Worm (Caenorhabditis elegans) whole organism, L4 larva: ENCODE data around the gene klp-13.

ENCODE experiments used
- D1046.2 ChIP-seq: fragments of 200-800 bp; sonication (Bioruptor generic); IDR thresholded peaks from 2 replicates; pipeline ENCODE4 v1.3.6; 2022; ENCODE audit warnings: missing genetic modification characterization, missing compliant biosample characterization
- F26F4.8 ChIP-seq: fragments of 200-800 bp; sonication (Bioruptor generic); conservative IDR thresholded peaks from 2 replicates; pipeline ENCODE4 v1.3.6; 2022; ENCODE audit warnings: missing genetic modification characterization, missing compliant biosample characterization
- F37D6.2 ChIP-seq: sonication (generic microtip); optimal IDR thresholded peaks from 2 replicates; lab custom pipeline; 2016; ENCODE audit warnings: mild to moderate bottlenecking, missing genetic modification characterization, missing compliant biosample characterization
- F44E2.7 ChIP-seq: fragments of 200-800 bp; sonication (Bioruptor generic); IDR thresholded peaks from 2 replicates; pipeline ENCODE4 v2.1.2; 2022; ENCODE audit warnings: missing genetic modification characterization, missing compliant biosample characterization
- T26A8.4 ChIP-seq: fragments of 200-800 bp; sonication (Bioruptor generic); IDR thresholded peaks from 2 replicates; pipeline ENCODE4 v1.3.6; 2022; ENCODE audit warnings: missing genetic modification characterization, missing compliant biosample characterization
- arid-1 ChIP-seq: fragments of 200-800 bp; sonication (Bioruptor generic); conservative IDR thresholded peaks from 2 replicates; pipeline ENCODE4 v1.3.6; 2022; ENCODE audit warnings: missing genetic modification reagents, missing genetic modification characterization, missing compliant biosample characterization
- ceh-28 ChIP-seq: fragments of 150-350 bp; optimal IDR thresholded peaks from 2 replicates; lab custom pipeline; 2014; ENCODE audit warnings: missing biosample characterization, missing genetic modification reagents, missing genetic modification characterization
- ceh-32 ChIP-seq: sonication (generic microtip); optimal IDR thresholded peaks from 2 replicates; lab custom pipeline; 2016; ENCODE audit warnings: mild to moderate bottlenecking, missing genetic modification characterization, missing compliant biosample characterization; ENCODE audit not compliant: poor library complexity
- ceh-82 ChIP-seq: sonication (generic microtip); optimal IDR thresholded peaks from 2 replicates; lab custom pipeline; 2017; ENCODE audit warnings: missing biosample characterization, missing genetic modification characterization
- ces-1 ChIP-seq: fragments of 150-350 bp; sonication (generic microtip); optimal IDR thresholded peaks from 4 replicates; lab custom pipeline; 2014; ENCODE audit warnings: missing biosample characterization, missing genetic modification reagents, missing genetic modification characterization
- daf-12 ChIP-seq: fragments of 150-350 bp; optimal IDR thresholded peaks from 2 replicates; lab custom pipeline; 2014; ENCODE audit warnings: missing biosample characterization, missing genetic modification reagents, missing genetic modification characterization
- daf-16 ChIP-seq, 3 experiments: sonication (generic microtip); optimal IDR thresholded peaks; 2 replicates each; lab custom pipeline; 2016 to 2017; ENCODE audit warnings: missing genetic modification characterization in 3 of 3, missing genetic modification reagents in 3 of 3, mild to moderate bottlenecking in 2 of 3, missing compliant biosample characterization in 2 of 3, missing biosample characterization in 1 of 3, moderate library complexity in 1 of 3
- daf-8 ChIP-seq: fragments of 200-800 bp; sonication (Bioruptor generic); IDR thresholded peaks from 2 replicates; pipeline ENCODE4 v1.3.6; 2022; ENCODE audit warnings: missing genetic modification characterization, missing compliant biosample characterization
- dmd-9 ChIP-seq: fragments of 200-800 bp; sonication (Bioruptor generic); IDR thresholded peaks from 2 replicates; pipeline ENCODE4 v1.3.6; 2022; ENCODE audit warnings: missing genetic modification reagents, missing genetic modification characterization, missing compliant biosample characterization
- dpl-1 ChIP-seq: fragments of 150-350 bp; optimal IDR thresholded peaks from 2 replicates; lab custom pipeline; 2014; ENCODE audit warnings: missing biosample characterization, missing genetic modification reagents, missing genetic modification characterization
- duxl-1 ChIP-seq: sonication (generic microtip); optimal IDR thresholded peaks from 2 replicates; lab custom pipeline; 2016; ENCODE audit warnings: mild to moderate bottlenecking, missing genetic modification characterization, moderate library complexity, missing compliant biosample characterization; ENCODE audit not compliant: poor library complexity
- dve-1 ChIP-seq: sonication (generic microtip); optimal IDR thresholded peaks from 2 replicates; lab custom pipeline; 2017; ENCODE audit warnings: antibody characterized with exemption, mild to moderate bottlenecking, missing genetic modification characterization, missing compliant biosample characterization; ENCODE audit not compliant: insufficient read depth
- egl-27 ChIP-seq: sonication (generic microtip); optimal IDR thresholded peaks from 3 replicates; lab custom pipeline; 2017; ENCODE audit warnings: missing biosample characterization, missing genetic modification reagents, missing genetic modification characterization
- egl-43 ChIP-seq: fragments of 200-800 bp; sonication (Bioruptor generic); IDR thresholded peaks from 2 replicates; pipeline ENCODE4 v1.3.6; 2022; ENCODE audit warnings: missing genetic modification reagents, missing genetic modification characterization, missing compliant biosample characterization
- hlh-11 ChIP-seq: fragments of 200-800 bp; sonication (Bioruptor generic); optimal IDR thresholded peaks from 2 replicates; lab custom pipeline; 2018; ENCODE audit warnings: mild to moderate bottlenecking, missing genetic modification characterization, missing compliant biosample characterization
- hlh-30 ChIP-seq: sonication (generic microtip); optimal IDR thresholded peaks from 2 replicates; lab custom pipeline; 2017; ENCODE audit warnings: antibody characterized with exemption, mild to moderate bottlenecking, missing genetic modification characterization, missing compliant biosample characterization; ENCODE audit not compliant: insufficient read depth
- lim-7 ChIP-seq: fragments of 200-800 bp; sonication (Bioruptor generic); IDR thresholded peaks from 2 replicates; pipeline ENCODE4 v1.3.6; 2022; ENCODE audit warnings: missing genetic modification characterization, missing compliant biosample characterization
- lin-1 ChIP-seq: fragments of 200-800 bp; sonication (Bioruptor generic); IDR thresholded peaks from 2 replicates; pipeline ENCODE4 v1.3.6; 2022; ENCODE audit warnings: missing genetic modification reagents, missing genetic modification characterization, missing compliant biosample characterization
- lin-15B ChIP-seq: fragments of 150-350 bp; sonication (generic microtip); optimal IDR thresholded peaks from 3 replicates; lab custom pipeline; 2014; ENCODE audit warnings: missing biosample characterization, missing genetic modification characterization
- madf-5 ChIP-seq, 2 experiments: fragments of 200-800 bp; sonication (Bioruptor generic); IDR thresholded peaks; 2 replicates each; pipeline ENCODE4 v1.3.6; 2022; ENCODE audit warnings: missing compliant biosample characterization in 2 of 2, missing genetic modification characterization in 2 of 2
- madf-9 ChIP-seq: fragments of 200-800 bp; sonication (Bioruptor generic); conservative IDR thresholded peaks from 2 replicates; pipeline ENCODE4 v1.3.6; 2022; ENCODE audit warnings: missing genetic modification reagents, missing genetic modification characterization, missing compliant biosample characterization
- mdl-1 ChIP-seq, 2 experiments: fragments of 150-350 bp in 1 of 2; sonication (generic microtip) in 1 of 2; optimal IDR thresholded peaks; 2 replicates each; lab custom pipeline; 2014 to 2017; ENCODE audit warnings: missing biosample characterization in 2 of 2, missing genetic modification characterization in 2 of 2
- mes-2 ChIP-seq: sonication (generic microtip); optimal IDR thresholded peaks from 2 replicates; lab custom pipeline; 2016; ENCODE audit warnings: missing genotype, mild to moderate bottlenecking, missing genetic modification characterization, missing compliant biosample characterization; ENCODE audit not compliant: poor library complexity, severe bottlenecking
- mxl-3 ChIP-seq: fragments of 200-800 bp; sonication (Bioruptor generic); optimal IDR thresholded peaks from 2 replicates; lab custom pipeline; 2018; ENCODE audit warnings: mild to moderate bottlenecking, missing genetic modification characterization, missing compliant biosample characterization
- nhr-111 ChIP-seq: fragments of 200-800 bp; sonication (Bioruptor generic); optimal IDR thresholded peaks from 2 replicates; lab custom pipeline; 2018; ENCODE audit warnings: mild to moderate bottlenecking, missing genetic modification characterization, missing compliant biosample characterization
- nhr-41 ChIP-seq: fragments of 200-800 bp; sonication (Bioruptor generic); IDR thresholded peaks from 2 replicates; pipeline ENCODE4 v1.3.6; 2022; ENCODE audit warnings: missing genetic modification reagents, missing genetic modification characterization, missing compliant biosample characterization
- nhr-42 ChIP-seq: fragments of 200-800 bp; sonication (Bioruptor generic); IDR thresholded peaks from 2 replicates; pipeline ENCODE4 v1.3.6; 2022; ENCODE audit warnings: missing genetic modification characterization, missing compliant biosample characterization
- nhr-6 ChIP-seq: fragments of 150-350 bp; optimal IDR thresholded peaks from 2 replicates; lab custom pipeline; 2014; ENCODE audit warnings: missing biosample characterization, missing genetic modification characterization
- nhr-77 ChIP-seq: fragments of 150-350 bp; optimal IDR thresholded peaks from 2 replicates; lab custom pipeline; 2014; ENCODE audit warnings: missing biosample characterization, missing genetic modification characterization
- php-3 ChIP-seq: fragments of 200-800 bp; sonication (Bioruptor generic); IDR thresholded peaks from 2 replicates; pipeline ENCODE4 v1.3.6; 2022; ENCODE audit warnings: missing genetic modification reagents, missing genetic modification characterization, missing compliant biosample characterization
- rbr-2 ChIP-seq: sonication (generic microtip); optimal IDR thresholded peaks from 2 replicates; lab custom pipeline; 2016; ENCODE audit warnings: missing genotype, missing genetic modification characterization, missing compliant biosample characterization
- snpc-1.2 ChIP-seq: fragments of 200-800 bp; sonication (Bioruptor generic); IDR thresholded peaks from 2 replicates; pipeline ENCODE4 v1.3.6; 2022; ENCODE audit warnings: missing genetic modification reagents, missing genetic modification characterization, missing compliant biosample characterization
- snpc-4 ChIP-seq: fragments of 150-350 bp; optimal IDR thresholded peaks from 2 replicates; lab custom pipeline; 2014; ENCODE audit warnings: missing biosample characterization, missing genetic modification characterization
- tra-1 ChIP-seq: fragments of 200-800 bp; sonication (Bioruptor generic); IDR thresholded peaks from 2 replicates; pipeline ENCODE4 v1.3.6; 2022; ENCODE audit warnings: missing genetic modification reagents, missing genetic modification characterization, missing compliant biosample characterization
- unc-130 ChIP-seq: sonication (generic microtip); optimal IDR thresholded peaks from 2 replicates; lab custom pipeline; 2016; ENCODE audit warnings: missing genetic modification reagents, missing genetic modification characterization, missing compliant biosample characterization
- unc-62 ChIP-seq, 3 experiments: fragments of 150-350 bp in 1 of 3; sonication (generic microtip); optimal IDR thresholded peaks in 2 of 3; peaks in 1 of 3; 1 replicate in 1 of 3; 2 replicates in 2 of 3; lab custom pipeline; 2014 to 2017; ENCODE audit warnings: missing biosample characterization in 3 of 3, missing genetic modification characterization in 3 of 3, missing genetic modification reagents in 3 of 3, missing genotype in 1 of 3
- vab-7 ChIP-seq: fragments of 200-800 bp; sonication (Bioruptor generic); IDR thresholded peaks from 2 replicates; pipeline ENCODE4 v1.3.6; 2022; ENCODE audit warnings: missing genetic modification reagents, missing genetic modification characterization, missing compliant biosample characterization
- zip-11 ChIP-seq: fragments of 200-800 bp; sonication (Bioruptor generic); IDR thresholded peaks from 2 replicates; pipeline ENCODE4 v1.3.6; 2022; ENCODE audit warnings: missing genetic modification characterization, missing compliant biosample characterization

Gene klp-13

DNA sequence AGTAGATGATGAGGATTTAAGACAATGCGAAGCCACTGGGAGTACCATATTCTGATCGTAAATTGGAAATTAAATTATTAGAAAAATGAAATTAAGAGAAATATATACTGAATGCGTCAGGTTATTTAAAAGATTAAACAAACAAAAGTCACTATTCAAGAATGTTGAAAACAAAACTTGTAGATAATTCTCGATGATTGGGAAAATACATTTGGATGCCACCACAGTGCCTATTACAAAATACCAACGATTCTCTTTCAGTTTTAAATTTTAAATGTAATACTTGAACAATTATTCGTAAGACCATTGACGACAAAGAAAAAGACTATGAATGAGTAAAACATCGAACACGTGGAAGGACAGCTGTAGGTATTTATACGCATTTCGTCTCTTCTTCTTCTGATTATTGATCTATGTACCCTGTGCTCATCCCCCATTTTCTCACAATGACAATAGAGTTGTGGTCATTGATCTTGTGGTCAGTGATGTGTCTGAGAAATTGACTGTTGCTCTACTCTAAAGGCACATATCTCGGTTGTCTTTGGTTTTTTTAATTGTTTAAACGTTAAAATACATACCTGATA, 35.2 kb downstream of the klp-13 start, which contains the start of gene C09B8.4:
TSS of gene C09B8.4 (minus strand) at position 51 of the 584 bp plus-strand sequence.
- TF ChIP-seq F26F4.8 (GFP tag; lab: Robert Waterston, UW): no peak
- TF ChIP-seq dve-1 (tag; lab: Kevin White, UChicago): peak; percentile 36

- TF ChIP-seq daf-12 (tag; lab: Kevin White, UChicago) (no peak), tra-1 (no peak), rbr-2 (tag; lab: Kevin White, UChicago) (no peak), dmd-9 (GFP tag; lab: Robert Waterston, UW) (no peak), unc-62 (GFP tag; optimal IDR thresholded peaks at IDR 0.05 in 1 of 2; lab: Kevin White, UChicago) (peak in 1 of 2 experiments; percentile 90), unc-62 (tag; optimal IDR thresholded peaks at IDR 0.05; lab: Kevin White, UChicago) (no peak)
Measured at ce11 chrX:6020782-6021181, 36.0 kb downstream of the klp-13 start.

- TF ChIP-seq dpl-1 (GFP tag; lab: Kevin White, UChicago) (no peak), duxl-1 (tag; lab: Kevin White, UChicago) (no peak), D1046.2 (no peak), nhr-42 (GFP tag; lab: Robert Waterston, UW) (no peak), zip-11 (GFP tag; lab: Robert Waterston, UW) (no peak), nhr-111 (no peak), snpc-4 (tag; lab: Kevin White, UChicago) (no peak), ceh-28 (tag; lab: Kevin White, UChicago) (no peak), ceh-82 (tag; lab: Kevin White, UChicago) (no peak), F44E2.7 (GFP tag; lab: Robert Waterston, UW) (no peak), madf-9 (GFP tag; lab: Robert Waterston, UW) (no peak), vab-7 (GFP tag; lab: Robert Waterston, UW) (no peak)
- TF ChIP-seq, all 104 proteins: peak for 0
Measured at ce11 chrX:6022469-6022868, 37.7 kb downstream of the klp-13 start, which contains the start of gene lelo-3. Gene lelo-3 (minus strand): TSS chrX:6022569.

ce11 chrX:6024977-6025376, 40.2 kb downstream of the klp-13 start:
- peak; percentile 82 for TF ChIP-seq hlh-11 (tag; lab: Kevin White, UChicago)
- TF ChIP-seq snpc-1.2 (GFP tag; lab: Robert Waterston, UW): no peak
- TF ChIP-seq nhr-41 (GFP tag; lab: Robert Waterston, UW): no peak
- TF ChIP-seq lin-15B (tag; lab: Kevin White, UChicago): no peak
- TF ChIP-seq egl-27 (tag; lab: Kevin White, UChicago): no peak
- TF ChIP-seq daf-8 (GFP tag; lab: Robert Waterston, UW): no peak
- TF ChIP-seq unc-62 (GFP tag; optimal IDR thresholded peaks at IDR 0.05 in 1 of 2; lab: Kevin White, UChicago): peak in 1 of 2 experiments; percentile 58
- TF ChIP-seq unc-62 (tag; optimal IDR thresholded peaks at IDR 0.05; lab: Kevin White, UChicago): no peak
- TF ChIP-seq mdl-1 (tag; optimal IDR thresholded peaks at IDR 0.05; lab: Kevin White, UChicago): peak in 1 of 2 experiments; percentile 6
- no peak for TF ChIP-seq ceh-32 (tag; lab: Kevin White, UChicago)
- no peak for TF ChIP-seq php-3 (GFP tag; lab: Robert Waterston, UW)
- 0 out of 2 replicates have a peak, but pooled peaks have one; percentile 32 for TF ChIP-seq lin-1
- TF ChIP-seq unc-130 (GFP tag; lab: Kevin White, UChicago): no peak
- no peak for TF ChIP-seq mxl-3 (GFP tag; lab: Kevin White, UChicago)
- no peak for TF ChIP-seq F37D6.2 (tag; lab: Kevin White, UChicago)
- TF ChIP-seq nhr-77 (tag; lab: Kevin White, UChicago): no peak
- TF ChIP-seq T26A8.4 (GFP tag; lab: Robert Waterston, UW): no peak
- TF ChIP-seq mes-2: no peak
- TF ChIP-seq lim-7: no peak
- no peak for TF ChIP-seq arid-1 (GFP tag; lab: Robert Waterston, UW)
- no peak for TF ChIP-seq ces-1 (GFP tag; lab: Kevin White, UChicago)
- TF ChIP-seq madf-5 (GFP tag; IDR thresholded peaks at IDR 0.05; lab: Robert Waterston, UW): no peak
- peak; percentile 64 for TF ChIP-seq dve-1 (tag; lab: Kevin White, UChicago)
- TF ChIP-seq rbr-2 (tag; lab: Kevin White, UChicago): no peak
- no peak for TF ChIP-seq duxl-1 (tag; lab: Kevin White, UChicago)
- no peak for TF ChIP-seq nhr-6 (tag; lab: Kevin White, UChicago)
- peak; percentile 71 for TF ChIP-seq hlh-30
- no peak for TF ChIP-seq egl-43 (GFP tag; lab: Robert Waterston, UW)
- no peak for TF ChIP-seq daf-16 (GFP tag; optimal IDR thresholded peaks at IDR 0.05; lab: Kevin White, UChicago)
- peak; percentile 90 for TF ChIP-seq daf-16 (tag; optimal IDR thresholded peaks at IDR 0.05; lab: Kevin White, UChicago)
